Fruit fly (Drosophila melanogaster) whole organism, embryonic: Measurements from ENCODE around the gene Nup107.

Experiments
- ATbp ChIP-seq: fragments of 200-800 bp; sonication (Bioruptor generic); optimal IDR thresholded peaks from 2 replicates; lab custom pipeline; 2017; ENCODE audit warnings: missing biosample characterization, mild to moderate bottlenecking, missing genetic modification characterization, missing genetic modification reagents
- Ada2b ChIP-seq: fragments of 200-800 bp; sonication (Bioruptor generic); IDR thresholded peaks from 2 replicates; pipeline ENCODE4 v1.3.6; 2022; ENCODE audit warnings: missing biosample characterization, missing genetic modification characterization
- Asciz ChIP-seq: fragments of 200-800 bp; sonication (Bioruptor generic); optimal IDR thresholded peaks from 2 replicates; lab custom pipeline; 2017; ENCODE audit warnings: missing biosample characterization, mild to moderate bottlenecking, missing genetic modification characterization, missing genetic modification reagents
- Atf3 ChIP-seq: fragments of 200-800 bp; sonication (Bioruptor generic); optimal IDR thresholded peaks from 3 replicates; lab custom pipeline; 2016; ENCODE audit warnings: missing biosample characterization, missing genetic modification characterization
- Atf6 ChIP-seq: fragments of 200-800 bp; sonication (Bioruptor generic); IDR thresholded peaks from 2 replicates; pipeline ENCODE4 v1.3.6; 2022; ENCODE audit warnings: missing biosample characterization, missing genetic modification characterization
- Awh ChIP-seq: fragments of 200-800 bp; sonication (Bioruptor generic); IDR thresholded peaks from 2 replicates; pipeline ENCODE4, ENCODE4 v1.3.6; 2022; ENCODE audit warnings: missing biosample characterization, missing genetic modification characterization
- B-H2 ChIP-seq: fragments of 200-800 bp; sonication (Bioruptor generic); optimal IDR thresholded peaks from 2 replicates; lab custom pipeline; 2018; ENCODE audit warnings: missing biosample characterization, mild to moderate bottlenecking, missing genetic modification characterization
- CG11723 ChIP-seq: fragments of 200-800 bp; sonication (Bioruptor generic); optimal IDR thresholded peaks from 2 replicates; lab custom pipeline; 2017; ENCODE audit warnings: missing biosample characterization, mild to moderate bottlenecking, missing genetic modification characterization
- CG12104 ChIP-seq: fragments of 200-800 bp; sonication (Bioruptor generic); optimal IDR thresholded peaks from 3 replicates; lab custom pipeline; 2016; ENCODE audit warnings: missing biosample characterization, missing genetic modification characterization
- CG12236 ChIP-seq: fragments of 200-800 bp; sonication (Bioruptor generic); optimal IDR thresholded peaks from 2 replicates; lab custom pipeline; 2016; ENCODE audit warnings: missing biosample characterization, missing genetic modification characterization
- CG17612 ChIP-seq: fragments of 200-800 bp; sonication (Bioruptor generic); IDR thresholded peaks from 2 replicates; pipeline ENCODE4 v1.3.6; 2022; ENCODE audit warnings: missing biosample characterization, missing genetic modification characterization
- CG18619 ChIP-seq: fragments of 200-800 bp; sonication (Bioruptor generic); optimal IDR thresholded peaks from 3 replicates; lab custom pipeline; 2017; ENCODE audit warnings: missing biosample characterization, mild to moderate bottlenecking, missing genetic modification characterization
- CG18764 ChIP-seq: fragments of 200-800 bp; sonication (Bioruptor generic); optimal IDR thresholded peaks from 3 replicates; lab custom pipeline; 2016; ENCODE audit warnings: missing biosample characterization, missing genetic modification characterization
- CG2120 ChIP-seq: fragments of 200-800 bp; sonication (Bioruptor generic); optimal IDR thresholded peaks from 3 replicates; lab custom pipeline; 2016; ENCODE audit warnings: missing biosample characterization, missing genetic modification characterization
- CG3065 ChIP-seq: fragments of 200-800 bp; sonication (Bioruptor generic); optimal IDR thresholded peaks from 2 replicates; lab custom pipeline; 2016; ENCODE audit warnings: missing biosample characterization, missing genetic modification characterization
- CG31365 ChIP-seq: fragments of 200-800 bp; sonication (Bioruptor generic); optimal IDR thresholded peaks from 2 replicates; lab custom pipeline; 2018; ENCODE audit warnings: missing biosample characterization, mild to moderate bottlenecking, missing genetic modification characterization
- CG3281 ChIP-seq: fragments of 200-800 bp; sonication (Bioruptor generic); optimal IDR thresholded peaks from 3 replicates; lab custom pipeline; 2017; ENCODE audit warnings: missing biosample characterization, mild to moderate bottlenecking, missing genetic modification characterization
- CG4360 ChIP-seq: fragments of 200-800 bp; sonication (Bioruptor generic); IDR thresholded peaks from 2 replicates; pipeline ENCODE4 v1.3.6; 2022; ENCODE audit warnings: missing biosample characterization, missing genetic modification characterization
- CG7271 ChIP-seq: fragments of 200-800 bp; sonication (Bioruptor generic); optimal IDR thresholded peaks from 2 replicates; lab custom pipeline; 2018; ENCODE audit warnings: missing biosample characterization, mild to moderate bottlenecking, missing genetic modification characterization, moderate library complexity
- CG7839 ChIP-seq: fragments of 200-800 bp; sonication (Bioruptor generic); optimal IDR thresholded peaks from 3 replicates; lab custom pipeline; 2018; ENCODE audit warnings: missing biosample characterization, mild to moderate bottlenecking, missing genetic modification characterization, moderate library complexity
- CG8924 ChIP-seq: fragments of 200-800 bp; optimal IDR thresholded peaks from 3 replicates; lab custom pipeline; 2019; ENCODE audit warnings: missing biosample characterization, mild to moderate bottlenecking, missing genetic modification characterization, moderate library complexity
- CG9609 ChIP-seq: fragments of 200-800 bp; sonication (Bioruptor generic); optimal IDR thresholded peaks from 3 replicates; lab custom pipeline; 2016; ENCODE audit warnings: missing biosample characterization, missing genetic modification characterization
- CG9932 ChIP-seq: fragments of 200-800 bp; sonication (Bioruptor generic); IDR thresholded peaks from 2 replicates; pipeline ENCODE4 v1.3.6; 2022; ENCODE audit warnings: missing biosample characterization, missing genetic modification characterization
- Chrac-16 ChIP-seq: fragments of 200-800 bp; sonication (Bioruptor generic); optimal IDR thresholded peaks from 3 replicates; lab custom pipeline; 2016; ENCODE audit warnings: missing biosample characterization, missing genetic modification characterization
- Dek ChIP-seq: fragments of 200-800 bp; sonication (Bioruptor generic); optimal IDR thresholded peaks from 3 replicates; lab custom pipeline; 2019; ENCODE audit warnings: missing biosample characterization, mild to moderate bottlenecking, missing genetic modification characterization, moderate library complexity
- E2f2 ChIP-seq: fragments of 200-800 bp; sonication (Bioruptor generic); IDR thresholded peaks from 2 replicates; pipeline ENCODE4 v1.3.6; 2022; ENCODE audit warnings: missing biosample characterization, missing genetic modification characterization
- Ets97D ChIP-seq: fragments of 200-800 bp; sonication (Bioruptor generic); optimal IDR thresholded peaks from 3 replicates; lab custom pipeline; 2016; ENCODE audit warnings: missing biosample characterization, missing genetic modification characterization
- Mrtf ChIP-seq: fragments of 200-800 bp; sonication (Bioruptor generic); IDR thresholded peaks from 3 replicates; pipeline ENCODE4 v1.3.6; 2022; ENCODE audit warnings: missing biosample characterization, missing genetic modification characterization
- Myb ChIP-seq: fragments of 200-800 bp; sonication (Bioruptor generic); optimal IDR thresholded peaks from 2 replicates; lab custom pipeline; 2016; ENCODE audit warnings: missing biosample characterization, missing genetic modification characterization
- NFAT ChIP-seq: fragments of 200-800 bp; sonication (Bioruptor generic); IDR thresholded peaks from 2 replicates; pipeline ENCODE4 v1.3.6; 2022; ENCODE audit warnings: missing biosample characterization, missing genetic modification characterization
- TFAM ChIP-seq: fragments of 200-800 bp; sonication (Bioruptor generic); optimal IDR thresholded peaks from 2 replicates; lab custom pipeline; 2017; ENCODE audit warnings: missing biosample characterization, missing genetic modification characterization, inconsistent platforms
- Xbp1 ChIP-seq: fragments of 200-800 bp; sonication (Bioruptor generic); optimal IDR thresholded peaks from 3 replicates; lab custom pipeline; 2016; ENCODE audit warnings: missing biosample characterization, mild to moderate bottlenecking, missing genetic modification characterization
- amos ChIP-seq: fragments of 200-800 bp; sonication (Bioruptor generic); IDR thresholded peaks from 2 replicates; pipeline ENCODE4 v1.3.6; 2022; ENCODE audit warnings: missing biosample characterization, missing genetic modification characterization; ENCODE audit not compliant: partially characterized antibody
- bbx ChIP-seq: fragments of 200-800 bp; sonication (Bioruptor generic); IDR thresholded peaks from 2 replicates; pipeline ENCODE4 v1.3.6; 2022; ENCODE audit warnings: missing biosample characterization, missing genetic modification characterization; ENCODE audit not compliant: partially characterized antibody
- br ChIP-seq: fragments of >200 bp; optimal IDR thresholded peaks from 2 replicates; lab custom pipeline; 2017
- cad ChIP-seq: fragments of >200 bp; optimal IDR thresholded peaks from 2 replicates; lab custom pipeline; 2017; ENCODE audit warnings: missing biosample characterization, missing genetic modification characterization
- caup ChIP-seq: fragments of 200-800 bp; sonication (Bioruptor generic); optimal IDR thresholded peaks from 3 replicates; lab custom pipeline; 2017; ENCODE audit warnings: missing biosample characterization, mild to moderate bottlenecking, missing genetic modification characterization, moderate library complexity; ENCODE audit not compliant: severe bottlenecking
- cg ChIP-seq: fragments of 200-800 bp; sonication (Bioruptor generic); optimal IDR thresholded peaks from 3 replicates; lab custom pipeline; 2019; ENCODE audit warnings: missing biosample characterization, mild to moderate bottlenecking, missing genetic modification characterization, moderate library complexity
- corto ChIP-seq: fragments of 200-800 bp; sonication (Bioruptor generic); optimal IDR thresholded peaks from 2 replicates; lab custom pipeline; 2016; ENCODE audit warnings: missing biosample characterization, mild to moderate bottlenecking, missing genetic modification characterization, moderate library complexity
- dati ChIP-seq: fragments of 200-800 bp; sonication (Bioruptor generic); IDR thresholded peaks from 2 replicates; pipeline ENCODE4 v1.3.6; 2022; ENCODE audit warnings: missing biosample characterization, missing genetic modification characterization
- en ChIP-seq: fragments of 200-800 bp; sonication (Bioruptor generic); optimal IDR thresholded peaks from 2 replicates; lab custom pipeline; 2016; ENCODE audit warnings: missing biosample characterization, missing genetic modification characterization
- gcm ChIP-seq: fragments of 200-800 bp; sonication (Bioruptor generic); optimal IDR thresholded peaks from 2 replicates; lab custom pipeline; 2019; ENCODE audit warnings: missing biosample characterization, mild to moderate bottlenecking, missing genetic modification characterization, moderate library complexity
- inv ChIP-seq: fragments of 200-800 bp; sonication (Bioruptor generic); IDR thresholded peaks from 2 replicates; pipeline ENCODE4 v1.3.6; 2022; ENCODE audit warnings: missing biosample characterization, missing genetic modification characterization; ENCODE audit not compliant: partially characterized antibody
- kay ChIP-seq: fragments of 200-800 bp; sonication (Bioruptor generic); optimal IDR thresholded peaks from 2 replicates; lab custom pipeline; 2016; ENCODE audit warnings: missing biosample characterization, missing genetic modification characterization
- lov ChIP-seq, 2 experiments: fragments of 200-800 bp in 1 of 2; fragments of >200 bp in 1 of 2; sonication (Bioruptor generic) in 1 of 2; IDR thresholded peaks in 1 of 2; optimal IDR thresholded peaks in 1 of 2; 2 replicates in 1 of 2; 3 replicates in 1 of 2; pipeline versions ENCODE4 v1.3.6 to Lab custom; 2017 to 2022; ENCODE audit warnings: missing biosample characterization in 1 of 2, missing genetic modification characterization in 1 of 2
- mirr ChIP-seq: fragments of 200-800 bp; sonication (Bioruptor generic); optimal IDR thresholded peaks from 3 replicates; lab custom pipeline; 2018; ENCODE audit warnings: missing biosample characterization, mild to moderate bottlenecking, missing genetic modification characterization
- onecut ChIP-seq: fragments of 200-800 bp; sonication (Bioruptor generic); IDR thresholded peaks from 2 replicates; pipeline ENCODE4 v1.3.6; 2022; ENCODE audit warnings: missing biosample characterization, missing genetic modification characterization
- pnt ChIP-seq: fragments of 200-800 bp; sonication (Bioruptor generic); optimal IDR thresholded peaks from 3 replicates; lab custom pipeline; 2016; ENCODE audit warnings: missing biosample characterization, missing genetic modification characterization
- salm ChIP-seq: fragments of 200-800 bp; sonication (Bioruptor generic); optimal IDR thresholded peaks from 2 replicates; lab custom pipeline; 2018; ENCODE audit warnings: missing biosample characterization, mild to moderate bottlenecking, missing genetic modification characterization
- stc ChIP-seq: fragments of 200-800 bp; sonication (Bioruptor generic); IDR thresholded peaks from 2 replicates; pipeline ENCODE4 v1.3.6; 2022; ENCODE audit warnings: missing biosample characterization, missing genetic modification characterization

Nup107 gene

dm6 chr2L:10703281-10703680 lies 32.6 kb downstream of the Nup107 start, which contains the start of gene CG6415 (continued):
- TF ChIP-seq pnt (GFP tag; lab: Kevin White, UChicago) (peak; percentile 32), Awh (GFP tag; lab: Robert Waterston, UW) (peak; percentile 76), mirr (GFP tag; lab: Kevin White, UChicago) (peak; percentile 12), bbx (no peak), CG12236 (GFP tag; lab: Kevin White, UChicago) (peak; percentile 32), cad (GFP tag; lab: Kevin White, UChicago) (no peak), CG8924 (tag; lab: Kevin White, UChicago) (peak; percentile 76), TFAM (peak; percentile 36), B-H2 (GFP tag; lab: Kevin White, UChicago) (no peak), NFAT (GFP tag; lab: Robert Waterston, UW) (peak; percentile 39; the same call in 1 of the 2 replicates), inv (GFP tag; lab: Robert Waterston, UW) (no peak), cg (GFP tag; lab: Kevin White, UChicago) (no peak), Chrac-16 (GFP tag; lab: Kevin White, UChicago) (peak; percentile 73), gcm (no peak), Xbp1 (GFP tag; lab: Kevin White, UChicago) (peak; percentile 76), salm (tag; lab: Kevin White, UChicago) (peak; percentile 47), CG7839 (peak; percentile 87), Ada2b (GFP tag; lab: Robert Waterston, UW) (peak; percentile 46; the same call in 1 of the 2 replicates), CG11723 (GFP tag; lab: Kevin White, UChicago) (peak; percentile 40), CG17612 (GFP tag; lab: Robert Waterston, UW) (peak; percentile 60), dati (peak; percentile 50; the same call in 1 of the 2 replicates), Mrtf (GFP tag; lab: Robert Waterston, UW) (peak; percentile 57; the same call in 2 of the 3 replicates), Myb (GFP tag; lab: Kevin White, UChicago) (peak; percentile 45), CG9609 (GFP tag; lab: Kevin White, UChicago) (peak; percentile 66), en (GFP tag; lab: Kevin White, UChicago) (peak; percentile 37), onecut (GFP tag; lab: Robert Waterston, UW) (peak; percentile 45; the same call in 1 of the 2 replicates), corto (no peak), E2f2 (GFP tag; lab: Robert Waterston, UW) (peak; percentile 40; the same call in 1 of the 2 replicates), br (lab: Kevin White, UChicago) (no peak), CG18619 (peak; percentile 50), Ets97D (GFP tag; lab: Kevin White, UChicago) (peak; percentile 30), Atf6 (peak; percentile 77), CG9932 (peak; percentile 36; the same call in 1 of the 2 replicates), Asciz (GFP tag; lab: Kevin White, UChicago) (peak; percentile 44), CG2120 (GFP tag; lab: Kevin White, UChicago) (peak; percentile 86), kay (peak; percentile 11), Dek (peak; percentile 58), amos (no peak), stc (GFP tag; lab: Robert Waterston, UW) (peak; percentile 39; the same call in 1 of the 2 replicates), CG18764 (peak; percentile 65), caup (GFP tag; lab: Kevin White, UChicago) (peak; percentile 57), CG31365 (tag; lab: Kevin White, UChicago) (no peak), lov (optimal IDR thresholded peaks at IDR 0.05; lab: Kevin White, UChicago) (no peak), lov (GFP tag; IDR thresholded peaks at IDR 0.05; lab: Robert Waterston, UW) (no peak), Atf3 (GFP tag; lab: Kevin White, UChicago) (peak; percentile 48), CG7271 (tag; lab: Kevin White, UChicago) (no peak), CG4360 (GFP tag; lab: Robert Waterston, UW) (0 out of 2 replicates have a peak, but pooled peaks have one; percentile 36), CG3281 (GFP tag; lab: Kevin White, UChicago) (peak; percentile 76), CG12104 (GFP tag; lab: Kevin White, UChicago) (peak; percentile 54), ATbp (peak; percentile 71), CG3065 (GFP tag; lab: Kevin White, UChicago) (no peak)
